Fruit fly (Drosophila melanogaster) whole organism, embryonic: Measurements from ENCODE around the gene velo.
A peak's percentile ranks its signal among the peaks of the same experiment; 100 is the strongest.

ENCODE experiments used
- CG10147 ChIP-seq: fragments of 200-800 bp; sonication (Bioruptor generic); optimal IDR thresholded peaks from 2 replicates; lab custom pipeline; 2019; ENCODE audit warnings: missing biosample characterization, mild to moderate bottlenecking, missing genetic modification characterization, moderate library complexity
- CG11504 ChIP-seq: fragments of 200-800 bp; sonication (Bioruptor generic); optimal IDR thresholded peaks from 3 replicates; lab custom pipeline; 2019; ENCODE audit warnings: missing biosample characterization, mild to moderate bottlenecking, missing genetic modification characterization, moderate library complexity
- CG12391 ChIP-seq: fragments of 200-800 bp; sonication (Bioruptor generic); optimal IDR thresholded peaks from 3 replicates; lab custom pipeline; 2018; ENCODE audit warnings: missing biosample characterization, mild to moderate bottlenecking, missing genetic modification characterization, moderate library complexity
- CG13296 ChIP-seq: fragments of 200-800 bp; sonication (Bioruptor generic); optimal IDR thresholded peaks from 3 replicates; lab custom pipeline; 2018; ENCODE audit warnings: missing biosample characterization, mild to moderate bottlenecking, missing genetic modification characterization
- CG1832 ChIP-seq: fragments of 200-800 bp; sonication (Bioruptor generic); optimal IDR thresholded peaks from 2 replicates; lab custom pipeline; 2017; ENCODE audit warnings: missing biosample characterization, mild to moderate bottlenecking, missing genetic modification characterization, inconsistent platforms
- CG2678 ChIP-seq: fragments of 200-800 bp; sonication (Bioruptor generic); optimal IDR thresholded peaks from 3 replicates; lab custom pipeline; 2019; ENCODE audit warnings: missing biosample characterization, mild to moderate bottlenecking, missing genetic modification characterization, moderate library complexity
- CG3065 ChIP-seq: fragments of 200-800 bp; sonication (Bioruptor generic); optimal IDR thresholded peaks from 2 replicates; lab custom pipeline; 2016; ENCODE audit warnings: missing biosample characterization, missing genetic modification characterization
- CG31441 ChIP-seq: fragments of 200-800 bp; sonication (Bioruptor generic); IDR thresholded peaks from 2 replicates; pipeline ENCODE4 v1.3.6; 2022; ENCODE audit warnings: missing biosample characterization, missing genetic modification characterization
- CG42726 ChIP-seq: fragments of 200-800 bp; sonication (Bioruptor generic); IDR thresholded peaks from 2 replicates; pipeline ENCODE4 v1.3.6; 2022; ENCODE audit warnings: missing biosample characterization, missing genetic modification characterization; ENCODE audit not compliant: partially characterized antibody
- CG4404 ChIP-seq: fragments of 200-800 bp; sonication (Bioruptor generic); IDR thresholded peaks from 2 replicates; pipeline ENCODE4 v1.3.6; 2022; ENCODE audit warnings: missing biosample characterization, missing genetic modification characterization
- CG6689 ChIP-seq: fragments of 200-800 bp; sonication (Bioruptor generic); IDR thresholded peaks from 2 replicates; pipeline ENCODE4 v1.3.6; 2022; ENCODE audit warnings: missing biosample characterization, missing genetic modification characterization
- CG6765 ChIP-seq: fragments of 200-800 bp; sonication (Bioruptor generic); optimal IDR thresholded peaks from 3 replicates; lab custom pipeline; 2017; ENCODE audit warnings: missing biosample characterization, mild to moderate bottlenecking, missing genetic modification characterization
- CG7786 ChIP-seq: fragments of 200-800 bp; sonication (Bioruptor generic); optimal IDR thresholded peaks from 2 replicates; lab custom pipeline; 2016; ENCODE audit warnings: missing biosample characterization, missing genetic modification characterization
- CG8765 ChIP-seq: fragments of 200-800 bp; sonication (Bioruptor generic); IDR thresholded peaks from 2 replicates; pipeline ENCODE4 v1.3.6; 2022; ENCODE audit warnings: missing biosample characterization, missing genetic modification characterization
- CG8924 ChIP-seq: fragments of 200-800 bp; optimal IDR thresholded peaks from 3 replicates; lab custom pipeline; 2019; ENCODE audit warnings: missing biosample characterization, mild to moderate bottlenecking, missing genetic modification characterization, moderate library complexity
- Dbx ChIP-seq: fragments of 200-800 bp; sonication (Bioruptor generic); IDR thresholded peaks from 3 replicates; pipeline ENCODE4 v1.3.6; 2022; ENCODE audit warnings: missing biosample characterization, missing genetic modification characterization
- Dp ChIP-seq: fragments of 200-800 bp; sonication (Bioruptor generic); optimal IDR thresholded peaks from 2 replicates; lab custom pipeline; 2018; ENCODE audit warnings: missing biosample characterization, mild to moderate bottlenecking, missing genetic modification characterization, moderate library complexity
- Elba2 ChIP-seq: fragments of 200-800 bp; sonication (Bioruptor generic); optimal IDR thresholded peaks from 3 replicates; lab custom pipeline; 2016; ENCODE audit warnings: missing biosample characterization, missing genetic modification characterization
- Fer2 ChIP-seq: fragments of 200-800 bp; sonication (Bioruptor generic); optimal IDR thresholded peaks from 2 replicates; lab custom pipeline; 2018; ENCODE audit warnings: missing biosample characterization, mild to moderate bottlenecking, missing genetic modification characterization, moderate library complexity
- HLH3B ChIP-seq: fragments of 200-800 bp; sonication (Bioruptor generic); IDR thresholded peaks from 2 replicates; pipeline ENCODE4 v1.3.6; 2022; ENCODE audit warnings: missing biosample characterization, missing genetic modification characterization
- Opbp ChIP-seq: fragments of 200-800 bp; sonication (Bioruptor generic); IDR thresholded peaks from 3 replicates; pipeline ENCODE4 v1.3.6; 2022; ENCODE audit warnings: missing biosample characterization, missing genetic modification characterization; ENCODE audit not compliant: partially characterized antibody
- Sin3A ChIP-seq: fragments of >200 bp; optimal IDR thresholded peaks from 2 replicates; lab custom pipeline; 2018
- Six4 ChIP-seq: fragments of 200-800 bp; sonication (Bioruptor generic); optimal IDR thresholded peaks from 2 replicates; lab custom pipeline; 2016; ENCODE audit warnings: missing biosample characterization, missing genetic modification characterization
- Sry-β ChIP-seq: fragments of 200-800 bp; sonication (Bioruptor generic); optimal IDR thresholded peaks from 2 replicates; lab custom pipeline; 2018; ENCODE audit warnings: missing biosample characterization, mild to moderate bottlenecking, missing genetic modification characterization, moderate library complexity
- Usf ChIP-seq: fragments of 200-800 bp; sonication (Bioruptor generic); optimal IDR thresholded peaks from 2 replicates; lab custom pipeline; 2017; ENCODE audit warnings: missing genotype, missing biosample characterization, missing genetic modification characterization
- ash1 ChIP-seq: fragments of 200-800 bp; sonication (Bioruptor generic); optimal IDR thresholded peaks from 2 replicates; lab custom pipeline; 2018; ENCODE audit warnings: missing biosample characterization, mild to moderate bottlenecking, missing genetic modification characterization
- bigmax ChIP-seq: fragments of 200-800 bp; sonication (Bioruptor generic); optimal IDR thresholded peaks from 2 replicates; lab custom pipeline; 2018; ENCODE audit warnings: missing biosample characterization, mild to moderate bottlenecking, missing genetic modification characterization
- ci ChIP-seq: fragments of 200-800 bp; sonication (Bioruptor generic); IDR thresholded peaks from 3 replicates; pipeline ENCODE4 v1.3.6; 2022; ENCODE audit warnings: missing biosample characterization, missing genetic modification characterization
- dmrt11E ChIP-seq: fragments of 200-800 bp; sonication (Bioruptor generic); optimal IDR thresholded peaks from 3 replicates; lab custom pipeline; 2018; ENCODE audit warnings: missing biosample characterization, mild to moderate bottlenecking, missing genetic modification characterization, moderate library complexity
- dmrt99B ChIP-seq: fragments of 200-800 bp; sonication (Bioruptor generic); optimal IDR thresholded peaks from 2 replicates; lab custom pipeline; 2018; ENCODE audit warnings: missing biosample characterization, mild to moderate bottlenecking, missing genetic modification characterization, moderate library complexity
- fd3F ChIP-seq: fragments of 200-800 bp; sonication (Bioruptor generic); optimal IDR thresholded peaks from 2 replicates; lab custom pipeline; 2018; ENCODE audit warnings: missing biosample characterization, mild to moderate bottlenecking, missing genetic modification characterization, moderate library complexity
- fd96Cb ChIP-seq: fragments of 200-800 bp; sonication (Bioruptor generic); optimal IDR thresholded peaks from 2 replicates; lab custom pipeline; 2018; ENCODE audit warnings: missing biosample characterization, mild to moderate bottlenecking, missing genetic modification characterization, moderate library complexity
- ftz-f1 ChIP-seq: fragments of 200-800 bp; sonication (Bioruptor generic); optimal IDR thresholded peaks from 2 replicates; lab custom pipeline; 2016; ENCODE audit warnings: missing biosample characterization, missing genetic modification characterization
- grn ChIP-seq: fragments of 200-800 bp; sonication (Bioruptor generic); optimal IDR thresholded peaks from 3 replicates; lab custom pipeline; 2017; ENCODE audit warnings: missing biosample characterization, missing genetic modification characterization
- gsb-n ChIP-seq: fragments of 200-800 bp; sonication (Bioruptor generic); optimal IDR thresholded peaks from 3 replicates; lab custom pipeline; 2018; ENCODE audit warnings: missing biosample characterization, mild to moderate bottlenecking, missing genetic modification characterization
- inv ChIP-seq: fragments of 200-800 bp; sonication (Bioruptor generic); IDR thresholded peaks from 2 replicates; pipeline ENCODE4 v1.3.6; 2022; ENCODE audit warnings: missing biosample characterization, missing genetic modification characterization; ENCODE audit not compliant: partially characterized antibody
- klu ChIP-seq: fragments of 200-800 bp; sonication (Bioruptor generic); IDR thresholded peaks from 2 replicates; pipeline ENCODE4 v1.3.6; 2022; ENCODE audit warnings: missing biosample characterization, missing genetic modification characterization
- lab ChIP-seq: fragments of 200-800 bp; sonication (Bioruptor generic); optimal IDR thresholded peaks from 3 replicates; lab custom pipeline; 2017; ENCODE audit warnings: missing biosample characterization, missing genetic modification characterization, mild to moderate bottlenecking, moderate library complexity, missing genetic modification reagents
- maf-S ChIP-seq: fragments of 200-800 bp; sonication (Bioruptor generic); optimal IDR thresholded peaks from 2 replicates; lab custom pipeline; 2016; ENCODE audit warnings: missing biosample characterization, missing genetic modification characterization
- odd ChIP-seq: fragments of 200-800 bp; sonication (Bioruptor generic); optimal IDR thresholded peaks from 2 replicates; lab custom pipeline; 2017; ENCODE audit warnings: missing biosample characterization, mild to moderate bottlenecking, missing genetic modification characterization
- otp ChIP-seq: fragments of 200-800 bp; sonication (Bioruptor generic); IDR thresholded peaks from 3 replicates; pipeline ENCODE4, ENCODE4 v1.3.6; 2022; ENCODE audit warnings: missing biosample characterization, missing genetic modification characterization
- ro ChIP-seq: fragments of 200-800 bp; sonication (Bioruptor generic); IDR thresholded peaks from 2 replicates; pipeline ENCODE4 v1.3.6; 2022; ENCODE audit warnings: missing biosample characterization, missing genetic modification characterization
- sisA ChIP-seq: fragments of 200-800 bp; sonication (Bioruptor generic); IDR thresholded peaks from 2 replicates; pipeline ENCODE4 v1.3.6; 2022; ENCODE audit warnings: missing biosample characterization, missing genetic modification characterization
- slou ChIP-seq: fragments of 200-800 bp; sonication (Bioruptor generic); optimal IDR thresholded peaks from 3 replicates; lab custom pipeline; 2016; ENCODE audit warnings: missing biosample characterization, missing genetic modification characterization
- tll ChIP-seq, 2 experiments: fragments of 200-800 bp in 1 of 2; fragments of >200 bp in 1 of 2; sonication (Bioruptor generic) in 1 of 2; optimal IDR thresholded peaks; 2 replicates each; lab custom pipeline; 2017 to 2019; ENCODE audit warnings: missing biosample characterization in 2 of 2, missing genetic modification characterization in 2 of 2, mild to moderate bottlenecking in 1 of 2, moderate library complexity in 1 of 2
- tna ChIP-seq: fragments of 200-800 bp; sonication (Bioruptor generic); IDR thresholded peaks from 2 replicates; pipeline ENCODE4 v1.3.6; 2022; ENCODE audit warnings: missing biosample characterization, missing genetic modification characterization; ENCODE audit not compliant: partially characterized antibody
- unpg ChIP-seq: fragments of 200-800 bp; sonication (Bioruptor generic); optimal IDR thresholded peaks from 3 replicates; lab custom pipeline; 2018; ENCODE audit warnings: missing biosample characterization, mild to moderate bottlenecking, missing genetic modification characterization, moderate library complexity
- zen ChIP-seq: fragments of 200-800 bp; sonication (Bioruptor generic); optimal IDR thresholded peaks from 3 replicates; lab custom pipeline; 2018; ENCODE audit warnings: missing biosample characterization, mild to moderate bottlenecking, missing genetic modification characterization, moderate library complexity

velo gene

DNA sequence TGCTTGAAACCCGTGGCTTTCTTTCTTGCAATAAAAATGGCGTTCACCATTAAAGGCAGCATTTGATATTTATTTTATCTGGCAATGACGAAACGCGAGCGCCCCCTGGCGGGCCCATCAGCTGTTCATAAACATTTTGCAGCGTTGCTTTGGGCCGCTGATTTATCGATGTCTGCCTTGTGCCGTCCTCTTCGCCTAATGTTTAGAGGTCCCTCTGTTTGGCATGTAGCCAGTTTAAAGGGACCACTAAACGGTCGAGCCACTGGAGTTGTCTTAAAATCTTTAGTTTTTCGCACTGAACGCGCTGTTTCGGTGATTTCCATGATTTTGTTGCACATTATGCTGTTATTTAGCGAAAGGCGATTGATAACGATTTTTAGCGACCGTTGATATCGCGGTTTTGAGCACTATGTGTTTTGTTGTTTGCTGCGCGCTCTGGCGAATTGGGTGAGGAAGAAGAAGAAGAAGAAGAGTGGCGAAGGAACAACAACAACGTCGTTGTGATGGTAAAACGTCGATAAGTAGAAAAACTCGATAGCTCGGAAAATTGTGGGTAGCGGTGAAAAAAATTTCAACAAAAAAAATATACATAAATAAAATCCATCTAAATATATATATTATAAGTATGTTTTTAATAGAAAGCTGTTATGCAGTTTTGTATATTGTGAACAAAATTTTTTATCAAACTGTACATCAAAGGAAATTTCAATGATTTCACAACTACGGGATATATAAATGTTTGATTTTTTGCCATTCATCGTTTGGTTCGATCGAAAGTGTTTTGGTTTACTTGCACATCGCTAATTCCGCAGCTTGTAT, at the start of gene velo, which contains the start of gene Sbds:
TSS of gene velo (minus strand) at position 475 of the 819 bp plus-strand sequence.
TSS of gene Sbds (plus strand) at position 636 of the 819 bp plus-strand sequence.
- TF ChIP-seq dmrt11E (tag; lab: Kevin White, UChicago) = peak; percentile 9
- TF ChIP-seq CG11504 (tag; lab: Kevin White, UChicago) = peak; percentile 6
- TF ChIP-seq sisA = peak; percentile 23; the same call in 1 of the 2 replicates
- TF ChIP-seq CG31441 = no peak; the same call in 1 of the 2 replicates
- TF ChIP-seq Sry-β (GFP tag; lab: Kevin White, UChicago) = peak; percentile 71
- TF ChIP-seq unpg (GFP tag; lab: Kevin White, UChicago) = peak; percentile 15
- peak; percentile 58 for TF ChIP-seq CG6689 (GFP tag; lab: Robert Waterston, UW)
- peak; percentile 19 for TF ChIP-seq Sin3A
- peak; percentile 37 for TF ChIP-seq lab (GFP tag; lab: Kevin White, UChicago)
- no peak for TF ChIP-seq Usf
- TF ChIP-seq CG13296 (GFP tag; lab: Kevin White, UChicago) = peak; percentile 61
- TF ChIP-seq tll (GFP tag; optimal IDR thresholded peaks at IDR 0.05; lab: Kevin White, UChicago) = peak in 1 of 2 experiments; percentile 4
- no peak for TF ChIP-seq grn (GFP tag; lab: Kevin White, UChicago)
- TF ChIP-seq CG2678 (tag; lab: Kevin White, UChicago) = peak; percentile 69
- peak; percentile 6 for TF ChIP-seq CG3065
- peak; percentile 58; the same call in 1 of the 3 replicates for TF ChIP-seq otp (GFP tag; lab: Robert Waterston, UW)
- TF ChIP-seq HLH3B = no peak
- TF ChIP-seq ftz-f1 (GFP tag; lab: Kevin White, UChicago) = peak; percentile 52
- peak; percentile 97 for TF ChIP-seq bigmax (GFP tag; lab: Kevin White, UChicago)
- peak; percentile 62 for TF ChIP-seq inv
- TF ChIP-seq Opbp (GFP tag; lab: Robert Waterston, UW) = peak; percentile 72
- TF ChIP-seq CG1832 (GFP tag; lab: Kevin White, UChicago) = no peak
- TF ChIP-seq Dbx = peak; percentile 42; the same call in 2 of the 3 replicates
- 0 out of 2 replicates have a peak, but pooled peaks have one; percentile 18 for TF ChIP-seq CG8765 (GFP tag; lab: Robert Waterston, UW)
- TF ChIP-seq CG8924 (tag; lab: Kevin White, UChicago) = peak; percentile 49
- TF ChIP-seq ash1 (GFP tag; lab: Kevin White, UChicago) = peak; percentile 17
- TF ChIP-seq CG12391 (tag; lab: Kevin White, UChicago) = peak; percentile 72
- TF ChIP-seq ro (GFP tag; lab: Robert Waterston, UW) = no peak
- TF ChIP-seq Dp (GFP tag; lab: Kevin White, UChicago) = peak; percentile 12
- no peak for TF ChIP-seq dmrt99B
- TF ChIP-seq odd (GFP tag; lab: Kevin White, UChicago) = peak; percentile 13
- peak; percentile 34 for TF ChIP-seq tna (GFP tag; lab: Robert Waterston, UW)
- TF ChIP-seq maf-S (GFP tag; lab: Kevin White, UChicago) = no peak
- TF ChIP-seq ci (GFP tag; lab: Robert Waterston, UW) = peak; percentile 57; the same call in 2 of the 3 replicates
- TF ChIP-seq fd96Cb (tag; lab: Kevin White, UChicago) = peak; percentile 11
- TF ChIP-seq slou (GFP tag; lab: Kevin White, UChicago) = no peak
- TF ChIP-seq CG7786 (GFP tag; lab: Kevin White, UChicago) = peak; percentile 15
- TF ChIP-seq gsb-n (tag; lab: Kevin White, UChicago) = peak; percentile 18
- peak; percentile 22; the same call in 1 of the 2 replicates for TF ChIP-seq CG4404
- no peak for TF ChIP-seq CG6765 (GFP tag; lab: Kevin White, UChicago)
- TF ChIP-seq klu (GFP tag; lab: Robert Waterston, UW) = no peak
- peak; percentile 76; the same call in 1 of the 2 replicates for TF ChIP-seq CG42726 (GFP tag; lab: Robert Waterston, UW)
- peak; percentile 19 for TF ChIP-seq zen (tag; lab: Kevin White, UChicago)
- peak; percentile 37 for TF ChIP-seq fd3F
- TF ChIP-seq CG10147 (GFP tag; lab: Kevin White, UChicago) = peak; percentile 45
- TF ChIP-seq Fer2 = peak; percentile 42
- peak; percentile 12 for TF ChIP-seq Elba2
- peak; percentile 20 for TF ChIP-seq Six4 (GFP tag; lab: Kevin White, UChicago)
